Worm (Caenorhabditis elegans) whole organism, L4 larva: ENCODE data around the gene C24A8.6.
"Not testable (repeated sequence)": the region's sequence is repeated elsewhere in the genome, so short reads cannot be mapped to it uniquely, and the experiment has no call there.

Source experiments
- D1046.2 ChIP-seq: fragments of 200-800 bp; sonication (Bioruptor generic); IDR thresholded peaks from 2 replicates; pipeline ENCODE4 v1.3.6; 2022; ENCODE audit warnings: missing genetic modification characterization, missing compliant biosample characterization
- F10B5.3 ChIP-seq: sonication (generic microtip); optimal IDR thresholded peaks from 2 replicates; lab custom pipeline; 2016; ENCODE audit warnings: mild to moderate bottlenecking, missing genetic modification characterization, missing compliant biosample characterization
- F37D6.2 ChIP-seq: sonication (generic microtip); optimal IDR thresholded peaks from 2 replicates; lab custom pipeline; 2016; ENCODE audit warnings: mild to moderate bottlenecking, missing genetic modification characterization, missing compliant biosample characterization
- F49E8.2 ChIP-seq: sonication (generic microtip); optimal IDR thresholded peaks from 2 replicates; lab custom pipeline; 2016; ENCODE audit warnings: missing compliant biosample characterization, mild to moderate bottlenecking, missing genetic modification characterization, borderline replicate concordance
- R02D3.7 ChIP-seq: fragments of 150-350 bp; sonication (generic microtip); optimal IDR thresholded peaks from 3 replicates; lab custom pipeline; 2014; ENCODE audit warnings: missing biosample characterization, missing genetic modification characterization
- Y5F2A.4 ChIP-seq: fragments of 200-800 bp; sonication (Bioruptor generic); optimal IDR thresholded peaks from 2 replicates; lab custom pipeline; 2018; ENCODE audit warnings: mild to moderate bottlenecking, missing genetic modification characterization, missing compliant biosample characterization
- Y75B8A.6 ChIP-seq: fragments of 200-800 bp; sonication (Bioruptor generic); IDR thresholded peaks from 2 replicates; pipeline ENCODE4 v1.3.6; 2022; ENCODE audit warnings: missing genetic modification reagents, missing genetic modification characterization, missing compliant biosample characterization
- ama-1 ChIP-seq: fragments of 150-350 bp; optimal IDR thresholded peaks from 2 replicates; lab custom pipeline; 2014; ENCODE audit warnings: inconsistent platforms, mixed read lengths
- ceh-32 ChIP-seq: sonication (generic microtip); optimal IDR thresholded peaks from 2 replicates; lab custom pipeline; 2016; ENCODE audit warnings: mild to moderate bottlenecking, missing genetic modification characterization, missing compliant biosample characterization; ENCODE audit not compliant: poor library complexity
- ceh-62 ChIP-seq: sonication (generic microtip); optimal IDR thresholded peaks from 2 replicates; lab custom pipeline; 2017; ENCODE audit warnings: missing biosample characterization, missing genetic modification characterization
- ctbp-1 ChIP-seq: fragments of 200-800 bp; sonication (Bioruptor generic); IDR thresholded peaks from 2 replicates; pipeline ENCODE4 v1.3.6; 2022; ENCODE audit warnings: missing genetic modification reagents, missing genetic modification characterization, missing compliant biosample characterization
- daf-12 ChIP-seq: fragments of 150-350 bp; optimal IDR thresholded peaks from 2 replicates; lab custom pipeline; 2014; ENCODE audit warnings: missing biosample characterization, missing genetic modification reagents, missing genetic modification characterization
- daf-16 ChIP-seq, 3 experiments: sonication (generic microtip); optimal IDR thresholded peaks; 2 replicates each; lab custom pipeline; 2016 to 2017; ENCODE audit warnings: missing genetic modification characterization in 3 of 3, missing genetic modification reagents in 3 of 3, mild to moderate bottlenecking in 2 of 3, missing compliant biosample characterization in 2 of 3, missing biosample characterization in 1 of 3, moderate library complexity in 1 of 3
- dmd-9 ChIP-seq: fragments of 200-800 bp; sonication (Bioruptor generic); IDR thresholded peaks from 2 replicates; pipeline ENCODE4 v1.3.6; 2022; ENCODE audit warnings: missing genetic modification reagents, missing genetic modification characterization, missing compliant biosample characterization
- dve-1 ChIP-seq: sonication (generic microtip); optimal IDR thresholded peaks from 2 replicates; lab custom pipeline; 2017; ENCODE audit warnings: antibody characterized with exemption, mild to moderate bottlenecking, missing genetic modification characterization, missing compliant biosample characterization; ENCODE audit not compliant: insufficient read depth
- egl-27 ChIP-seq: sonication (generic microtip); optimal IDR thresholded peaks from 3 replicates; lab custom pipeline; 2017; ENCODE audit warnings: missing biosample characterization, missing genetic modification reagents, missing genetic modification characterization
- egl-43 ChIP-seq: fragments of 200-800 bp; sonication (Bioruptor generic); IDR thresholded peaks from 2 replicates; pipeline ENCODE4 v1.3.6; 2022; ENCODE audit warnings: missing genetic modification reagents, missing genetic modification characterization, missing compliant biosample characterization
- fkh-10 ChIP-seq: fragments of 150-350 bp; optimal IDR thresholded peaks from 2 replicates; lab custom pipeline; 2014; ENCODE audit warnings: missing biosample characterization, missing genetic modification reagents, missing genetic modification characterization
- fos-1 ChIP-seq: fragments of 150-350 bp; optimal IDR thresholded peaks from 2 replicates; lab custom pipeline; 2014; ENCODE audit warnings: missing biosample characterization, missing genetic modification characterization
- gei-8 ChIP-seq: fragments of 200-800 bp; sonication (Bioruptor generic); optimal IDR thresholded peaks from 2 replicates; lab custom pipeline; 2018; ENCODE audit warnings: mild to moderate bottlenecking, missing genetic modification characterization, missing compliant biosample characterization
- hlh-30 ChIP-seq: sonication (generic microtip); optimal IDR thresholded peaks from 2 replicates; lab custom pipeline; 2017; ENCODE audit warnings: antibody characterized with exemption, mild to moderate bottlenecking, missing genetic modification characterization, missing compliant biosample characterization; ENCODE audit not compliant: insufficient read depth
- hmg-1.1 ChIP-seq: fragments of 200-800 bp; sonication (Bioruptor generic); IDR thresholded peaks from 2 replicates; pipeline ENCODE4 v1.3.6; 2022; ENCODE audit warnings: missing genetic modification reagents, missing genetic modification characterization, missing compliant biosample characterization
- lin-13 ChIP-seq: fragments of 150-350 bp; optimal IDR thresholded peaks from 2 replicates; lab custom pipeline; 2014; ENCODE audit warnings: missing biosample characterization, missing genetic modification reagents, missing genetic modification characterization
- lin-39 ChIP-seq: fragments of 150-350 bp; optimal IDR thresholded peaks from 2 replicates; lab custom pipeline; 2014; ENCODE audit warnings: missing biosample characterization, missing genetic modification reagents, missing genetic modification characterization
- lir-3 ChIP-seq: sonication (generic microtip); optimal IDR thresholded peaks from 2 replicates; lab custom pipeline; 2016; ENCODE audit warnings: mild to moderate bottlenecking, missing genetic modification characterization, missing compliant biosample characterization
- lsy-2 ChIP-seq, 2 experiments: fragments of 150-350 bp in 1 of 2; sonication (generic microtip) in 1 of 2; optimal IDR thresholded peaks; 2 replicates each; lab custom pipeline; 2014 to 2017; ENCODE audit warnings: missing biosample characterization in 2 of 2, missing genetic modification characterization in 2 of 2
- madf-5 ChIP-seq, 2 experiments: fragments of 200-800 bp; sonication (Bioruptor generic); IDR thresholded peaks; 2 replicates each; pipeline ENCODE4 v1.3.6; 2022; ENCODE audit warnings: missing compliant biosample characterization in 2 of 2, missing genetic modification characterization in 2 of 2
- mdt-29 ChIP-seq: fragments of 200-800 bp; sonication (Bioruptor generic); IDR thresholded peaks from 2 replicates; pipeline ENCODE4 v1.3.6; 2022; ENCODE audit warnings: missing genetic modification reagents, missing genetic modification characterization, missing compliant biosample characterization
- nhr-25 ChIP-seq: sonication (generic microtip); optimal IDR thresholded peaks from 2 replicates; lab custom pipeline; 2017; ENCODE audit warnings: missing genetic modification characterization, mild to moderate bottlenecking, missing compliant biosample characterization, antibody characterized with exemption, moderate library complexity, borderline replicate concordance; ENCODE audit not compliant: insufficient read depth
- nhr-28 ChIP-seq: fragments of 150-350 bp; optimal IDR thresholded peaks from 2 replicates; lab custom pipeline; 2014; ENCODE audit warnings: missing biosample characterization, missing genetic modification characterization
- nhr-42 ChIP-seq: fragments of 200-800 bp; sonication (Bioruptor generic); IDR thresholded peaks from 2 replicates; pipeline ENCODE4 v1.3.6; 2022; ENCODE audit warnings: missing genetic modification characterization, missing compliant biosample characterization
- nhr-48 ChIP-seq: sonication (generic microtip); optimal IDR thresholded peaks from 2 replicates; lab custom pipeline; 2016; ENCODE audit warnings: mild to moderate bottlenecking, missing genetic modification characterization, missing compliant biosample characterization
- php-3 ChIP-seq: fragments of 200-800 bp; sonication (Bioruptor generic); IDR thresholded peaks from 2 replicates; pipeline ENCODE4 v1.3.6; 2022; ENCODE audit warnings: missing genetic modification reagents, missing genetic modification characterization, missing compliant biosample characterization
- spr-1 ChIP-seq: sonication (generic microtip); optimal IDR thresholded peaks from 2 replicates; lab custom pipeline; 2016; ENCODE audit warnings: mild to moderate bottlenecking, missing genetic modification characterization, missing compliant biosample characterization
- unc-62 ChIP-seq, 3 experiments: fragments of 150-350 bp in 1 of 3; sonication (generic microtip); optimal IDR thresholded peaks in 2 of 3; peaks in 1 of 3; 1 replicate in 1 of 3; 2 replicates in 2 of 3; lab custom pipeline; 2014 to 2017; ENCODE audit warnings: missing biosample characterization in 3 of 3, missing genetic modification characterization in 3 of 3, missing genetic modification reagents in 3 of 3, missing genotype in 1 of 3
- zag-1 ChIP-seq: fragments of 150-350 bp; optimal IDR thresholded peaks from 2 replicates; lab custom pipeline; 2014; ENCODE audit warnings: missing biosample characterization, missing genetic modification characterization
- zfp-2 ChIP-seq: sonication (generic microtip); optimal IDR thresholded peaks from 2 replicates; lab custom pipeline; 2016; ENCODE audit warnings: mild to moderate bottlenecking, missing genetic modification characterization, missing compliant biosample characterization
- zfp-3 ChIP-seq: fragments of 200-800 bp; sonication (Bioruptor generic); conservative IDR thresholded peaks from 2 replicates; pipeline ENCODE4 v1.3.6; 2022; ENCODE audit warnings: missing genetic modification reagents, missing genetic modification characterization, missing compliant biosample characterization
- ztf-7 ChIP-seq: fragments of 150-350 bp; optimal IDR thresholded peaks from 2 replicates; lab custom pipeline; 2014; ENCODE audit warnings: missing biosample characterization, missing genetic modification characterization

The C24A8.6 gene

DNA sequence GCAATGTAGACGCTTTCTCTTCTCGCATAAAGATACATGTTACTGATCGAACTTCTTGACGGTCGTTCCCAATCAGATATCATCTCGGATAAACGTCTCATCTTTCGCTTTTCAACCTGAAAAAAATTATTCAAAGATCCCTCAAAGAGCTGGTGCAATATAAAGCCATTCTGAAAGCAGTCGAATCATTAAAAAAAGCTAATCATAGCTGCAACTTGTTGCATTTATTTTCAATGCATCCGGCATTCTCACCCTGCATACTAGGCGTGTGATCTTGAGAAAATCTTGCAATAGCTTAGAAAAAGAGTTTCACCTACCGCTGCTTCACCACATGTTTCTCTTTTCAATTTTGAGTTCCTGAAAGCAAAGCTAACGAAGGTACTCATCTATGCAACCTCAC is at the start of gene C24A8.6:
Gene C24A8.6, minus strand, starts transcription at position 101 of the 400 bp plus-strand sequence.
- not testable (repeated sequence) for TF ChIP-seq ctbp-1; madf-5 (GFP tag; IDR thresholded peaks at IDR 0.05; lab: Robert Waterston, UW); nhr-25

DNA sequence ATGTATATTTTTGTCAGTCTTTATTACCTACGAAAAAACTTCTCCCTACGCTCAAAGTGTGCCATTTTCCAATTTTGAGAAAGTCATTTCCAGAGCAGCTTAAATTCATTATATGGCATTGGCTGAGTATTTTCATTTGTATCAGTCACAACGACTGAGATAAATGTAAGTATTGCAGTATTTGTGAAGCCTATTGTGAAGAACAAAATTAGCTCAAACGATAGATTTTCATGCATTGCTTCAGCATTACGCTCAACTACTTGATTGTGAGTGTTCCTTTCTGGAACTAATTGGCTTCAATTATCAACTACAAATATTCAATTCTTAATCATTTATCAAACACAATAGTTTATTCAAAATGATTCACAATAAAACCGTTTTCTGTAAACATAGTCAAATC is 45.5 kb upstream of the C24A8.6 start, which contains the start of gene R160.12:
Gene R160.12, minus strand, starts transcription at position 101 of the 400 bp plus-strand sequence.
- no peak for TF ChIP-seq spr-1
- TF ChIP-seq ctbp-1 = no peak
- TF ChIP-seq ceh-62 = no peak
- no peak for TF ChIP-seq unc-62 (GFP tag; optimal IDR thresholded peaks at IDR 0.05 in 1 of 2; lab: Kevin White, UChicago)
- TF ChIP-seq unc-62 (tag; optimal IDR thresholded peaks at IDR 0.05; lab: Kevin White, UChicago) = no peak
- TF ChIP-seq lin-39 (tag; lab: Kevin White, UChicago) = no peak
- no peak for TF ChIP-seq dve-1 (tag; lab: Kevin White, UChicago)
- no peak for TF ChIP-seq hlh-30
- TF ChIP-seq nhr-28 (tag; lab: Kevin White, UChicago) = no peak
- TF ChIP-seq daf-12 (tag; lab: Kevin White, UChicago) = no peak

DNA sequence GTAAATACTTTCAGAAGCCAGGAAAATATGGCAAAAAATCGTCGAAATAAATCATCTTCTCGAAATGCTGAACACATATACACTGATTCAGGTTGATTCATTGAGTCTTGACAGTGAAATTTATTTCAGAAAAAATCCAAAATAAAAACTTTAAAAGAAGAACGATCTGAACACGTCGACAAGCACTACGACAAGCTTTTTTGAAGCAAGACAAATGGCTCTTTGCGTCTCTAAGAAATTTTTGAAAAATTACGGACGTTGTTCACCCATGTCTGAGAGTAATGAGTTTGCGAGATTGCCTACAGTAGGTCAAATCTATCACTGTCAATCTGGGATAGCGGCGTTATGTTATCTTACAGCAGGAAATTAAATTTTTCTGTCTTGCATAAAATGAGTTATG is 44.6 kb upstream of the C24A8.6 start, which contains the start of gene R160.2:
Gene R160.2, minus strand, starts transcription at position 101 of the 400 bp plus-strand sequence.
- TF ChIP-seq lin-13 (GFP tag; lab: Kevin White, UChicago) = no peak
- TF ChIP-seq egl-27 = no peak
- no peak for TF ChIP-seq mdt-29 (GFP tag; lab: Robert Waterston, UW)
- no peak for TF ChIP-seq R02D3.7 (tag; lab: Kevin White, UChicago)
- TF ChIP-seq D1046.2 = no peak
- TF ChIP-seq dmd-9 = no peak
- TF ChIP-seq nhr-42 = no peak
- no peak for TF ChIP-seq lsy-2 (tag; optimal IDR thresholded peaks at IDR 0.05; lab: Kevin White, UChicago)
- no peak for TF ChIP-seq lir-3 (tag; lab: Kevin White, UChicago)
- TF ChIP-seq hmg-1.1 (GFP tag; lab: Robert Waterston, UW) = no peak
- no peak for TF ChIP-seq php-3

DNA sequence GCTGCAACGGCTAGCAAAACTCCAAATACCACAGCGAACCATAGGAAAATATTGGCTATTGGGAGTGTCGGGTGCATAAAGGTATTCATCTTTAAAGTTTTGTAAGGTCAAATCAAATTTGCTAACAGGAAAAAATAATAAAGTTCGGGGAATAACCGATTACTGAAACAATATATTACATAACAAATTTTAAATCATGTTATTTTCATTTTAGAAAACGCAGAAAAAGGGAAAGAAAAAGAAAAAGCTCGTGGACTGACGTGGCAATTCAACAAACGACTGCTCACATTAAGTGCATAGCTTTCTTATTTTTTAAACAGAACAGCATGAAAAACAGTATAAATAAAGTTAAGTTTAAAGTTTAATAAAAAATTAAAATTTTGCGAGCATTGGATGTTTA is 40.9 kb upstream of the C24A8.6 start, which contains the start of gene R160.6:
Gene R160.6, minus strand, starts transcription at position 101 of the 400 bp plus-strand sequence.
- TF ChIP-seq lir-3 (tag; lab: Kevin White, UChicago) (no peak), ceh-32 (tag; lab: Kevin White, UChicago) (no peak)

DNA sequence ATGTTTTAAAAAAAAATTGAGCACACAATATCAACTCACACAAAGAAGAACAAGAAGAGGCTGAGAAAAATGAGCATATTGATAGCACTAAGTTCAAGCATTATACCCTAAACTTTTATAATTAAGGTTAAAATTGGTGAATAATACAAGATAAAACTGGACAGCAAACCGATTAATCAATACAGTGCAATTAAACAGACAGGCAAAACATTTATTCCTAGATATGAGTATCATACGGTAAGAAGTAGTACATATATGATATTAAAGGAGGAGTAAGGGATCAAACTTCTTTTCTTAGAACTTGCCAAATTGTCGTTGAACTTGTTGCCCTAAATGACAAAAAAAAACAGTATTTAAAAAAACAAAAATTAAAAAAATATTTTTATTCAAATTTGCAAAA is 39.8 kb upstream of the C24A8.6 start, which contains the start of gene R160.14:
Gene R160.14, minus strand, starts transcription at position 101 of the 400 bp plus-strand sequence.
- TF ChIP-seq unc-62 (GFP tag; optimal IDR thresholded peaks at IDR 0.05 in 1 of 2; lab: Kevin White, UChicago) (peak in 1 of 2 experiments; percentile 48), unc-62 (tag; optimal IDR thresholded peaks at IDR 0.05; lab: Kevin White, UChicago) (no peak), Y75B8A.6 (GFP tag; lab: Robert Waterston, UW) (no peak)

ce11 chrX:4371413-4371812 is 39.2 kb upstream of the C24A8.6 start, which contains the start of gene R160.13:
TSS of gene R160.13 (minus strand) at chrX:4371513.
- TF ChIP-seq ztf-7 = no peak
- TF ChIP-seq ceh-62 = no peak
- no peak for TF ChIP-seq egl-43 (GFP tag; lab: Robert Waterston, UW)

DNA sequence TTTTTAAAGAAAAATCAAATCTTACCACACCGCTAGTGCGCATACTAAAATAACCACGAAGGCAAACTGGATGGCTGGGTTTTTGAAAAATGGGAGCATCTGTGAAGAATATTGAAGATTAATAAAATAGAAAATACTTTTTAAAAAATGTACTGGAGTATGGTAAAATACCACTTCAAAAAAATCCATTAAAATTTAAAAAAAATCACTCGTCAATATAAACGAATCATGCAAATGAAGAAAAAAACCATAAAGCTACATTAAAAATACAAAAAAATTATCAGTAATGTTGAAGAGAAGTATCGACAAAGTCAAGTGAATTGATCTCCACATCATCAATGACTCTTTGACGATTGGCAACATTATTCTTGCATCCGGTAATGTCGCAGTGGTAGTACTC is 38.6 kb upstream of the C24A8.6 start, which contains the start of gene R160.5:
Gene R160.5, minus strand, starts transcription at position 101 of the 400 bp plus-strand sequence.
- TF ChIP-seq nhr-48 (no peak), zfp-2 (no peak), F10B5.3 (tag; lab: Kevin White, UChicago) (no peak), zfp-3 (GFP tag; lab: Robert Waterston, UW) (no peak), Y5F2A.4 (GFP tag; lab: Kevin White, UChicago) (no peak), fkh-10 (no peak), fos-1 (no peak), F49E8.2 (tag; lab: Kevin White, UChicago) (no peak), daf-12 (tag; lab: Kevin White, UChicago) (no peak), lsy-2 (tag; optimal IDR thresholded peaks at IDR 0.05; lab: Kevin White, UChicago) (no peak), lir-3 (tag; lab: Kevin White, UChicago) (no peak), gei-8 (GFP tag; lab: Kevin White, UChicago) (no peak), daf-16 (GFP tag; optimal IDR thresholded peaks at IDR 0.05; lab: Kevin White, UChicago) (no peak), daf-16 (tag; optimal IDR thresholded peaks at IDR 0.05; lab: Kevin White, UChicago) (no peak), ama-1 (lab: Kevin White, UChicago) (no peak), F37D6.2 (tag; lab: Kevin White, UChicago) (no peak), zag-1 (tag; lab: Kevin White, UChicago) (no peak)
- TF ChIP-seq, all 104 proteins: peak for 0
